Fruit fly (Drosophila melanogaster): ENCODE measurements around the gene CG10591.

The CG10591 gene

DNA sequence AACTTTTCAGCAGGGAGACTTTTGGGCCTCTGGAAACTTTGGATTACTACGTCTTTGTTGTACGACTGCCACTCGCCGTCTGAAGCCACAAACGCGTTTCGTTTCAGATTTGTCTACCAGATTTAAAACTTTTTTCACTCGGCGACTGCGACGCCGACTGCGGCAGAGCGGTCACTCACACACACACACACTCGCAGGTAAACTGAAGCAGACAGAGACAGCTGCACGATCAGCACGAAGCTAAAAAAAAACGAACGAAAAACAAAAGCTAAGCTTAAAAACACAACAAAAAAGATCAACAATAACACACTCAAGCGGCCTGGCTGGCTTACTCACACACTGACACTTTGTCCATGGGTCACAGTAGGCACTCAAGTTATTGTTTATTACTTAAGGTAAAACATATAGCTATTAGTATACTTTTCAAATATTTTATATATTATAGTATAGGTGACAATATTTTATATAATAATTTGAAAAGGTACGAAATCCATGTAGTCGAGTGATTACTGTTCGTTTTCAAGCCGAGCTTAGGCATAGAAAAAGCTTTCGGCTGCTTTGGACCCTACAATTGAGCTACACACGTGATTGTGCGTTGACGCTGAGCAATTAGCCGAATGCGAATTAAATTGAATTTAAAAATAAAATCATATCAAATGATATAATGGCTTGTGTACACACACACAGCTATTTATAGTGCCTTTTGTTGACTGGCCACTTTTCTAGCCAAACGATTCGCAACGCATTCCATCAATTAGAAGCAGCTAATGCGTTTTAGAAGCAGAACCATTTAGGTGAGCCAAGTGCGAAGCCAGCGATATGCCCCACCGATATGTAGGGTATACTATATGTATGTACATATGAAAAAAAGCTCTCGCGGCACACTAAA, 22.0 kb downstream of the CG10591 start, which contains the start of gene Msr-110 (continued):
- peak; percentile 85 for TF ChIP-seq BtbVII (GFP tag; optimal IDR thresholded peaks at IDR 0.05)
- peak; percentile 94 for TF ChIP-seq oc (tag; optimal IDR thresholded peaks at IDR 0.05)
- TF ChIP-seq CG16779 (GFP tag; IDR thresholded peaks at IDR 0.05): peak; percentile 84
- TF ChIP-seq CG14710 (tag; optimal IDR thresholded peaks at IDR 0.05): peak; percentile 70
- TF ChIP-seq lmd (GFP tag; IDR thresholded peaks at IDR 0.05): peak; percentile 93
- TF ChIP-seq Dbx (GFP tag; IDR thresholded peaks at IDR 0.05): peak; percentile 94
- TF ChIP-seq E2f1 (GFP tag; IDR thresholded peaks at IDR 0.05): peak; percentile 75
- peak; percentile 60 for TF ChIP-seq fd64A (GFP tag; optimal IDR thresholded peaks at IDR 0.05)
- TF ChIP-seq CG10209 (GFP tag; optimal IDR thresholded peaks at IDR 0.05): peak; percentile 86
- peak; percentile 84 for TF ChIP-seq bab2 (GFP tag; optimal IDR thresholded peaks at IDR 0.05)
- peak; percentile 85 for TF ChIP-seq CG7372 (GFP tag; IDR thresholded peaks at IDR 0.05)
- peak; percentile 90 for TF ChIP-seq ranshi (GFP tag; IDR thresholded peaks at IDR 0.05)
- peak in 1 of 2 experiments; percentile 55 for TF ChIP-seq Hr78 (GFP tag; optimal IDR thresholded peaks at IDR 0.05)
- peak; percentile 85 for TF ChIP-seq run (tag; optimal IDR thresholded peaks at IDR 0.05)
- peak; percentile 78; the same call in 2 of the 3 replicates for TF ChIP-seq CG14050 (GFP tag; IDR thresholded peaks at IDR 0.05)
- TF ChIP-seq CG14441 (GFP tag; IDR thresholded peaks at IDR 0.05): peak; percentile 86
- TF ChIP-seq Camta (GFP tag; optimal IDR thresholded peaks at IDR 0.05): peak; percentile 48
- peak; percentile 70 for TF ChIP-seq kah (GFP tag; optimal IDR thresholded peaks at IDR 0.05)
- TF ChIP-seq scrt (GFP tag; optimal IDR thresholded peaks at IDR 0.05): peak; percentile 80
- peak; percentile 61 for TF ChIP-seq mirr (GFP tag; optimal IDR thresholded peaks at IDR 0.05)
- TF ChIP-seq CG13894 (tag; optimal IDR thresholded peaks at IDR 0.05): peak; percentile 95
- TF ChIP-seq Dek (tag; optimal IDR thresholded peaks at IDR 0.05): peak; percentile 93
- peak; percentile 69; the same call in 2 of the 3 replicates for TF ChIP-seq CG3726 (GFP tag; IDR thresholded peaks at IDR 0.05)
- peak; percentile 52; the same call in 1 of the 2 replicates for TF ChIP-seq CG42726 (GFP tag; IDR thresholded peaks at IDR 0.05; ENCODE audit: partially characterized antibody)
- peak; percentile 82 for TF ChIP-seq CG18619 (GFP tag; optimal IDR thresholded peaks at IDR 0.05)
- TF ChIP-seq D (optimal IDR thresholded peaks at IDR 0.05): no peak
- peak; percentile 84 for TF ChIP-seq D (GFP tag; optimal IDR thresholded peaks at IDR 0.05)
- TF ChIP-seq D19A (tag; optimal IDR thresholded peaks at IDR 0.05): peak; percentile 84
- no peak for TF ChIP-seq CG8478 (optimal IDR thresholded peaks at IDR 0.05)
- peak; percentile 32 for TF ChIP-seq Sry-δ (GFP tag; optimal IDR thresholded peaks at IDR 0.05)
- TF ChIP-seq CG10565 (GFP tag; optimal IDR thresholded peaks at IDR 0.05): peak; percentile 21
- no peak for TF ChIP-seq Hr39 (optimal IDR thresholded peaks at IDR 0.05)
- TF ChIP-seq Myb (GFP tag; optimal IDR thresholded peaks at IDR 0.05): peak; percentile 56
- peak; percentile 77 for TF ChIP-seq Deaf1 (tag; optimal IDR thresholded peaks at IDR 0.05)
- TF ChIP-seq Nf-YC (tag; optimal IDR thresholded peaks at IDR 0.05): peak; percentile 86
- TF ChIP-seq ac (GFP tag; optimal IDR thresholded peaks at IDR 0.05): no peak
- TF ChIP-seq B-H1 (GFP tag; IDR thresholded peaks at IDR 0.05): peak; percentile 74; the same call in 2 of the 3 replicates
- peak; percentile 91 for TF ChIP-seq Atf6 (GFP tag; IDR thresholded peaks at IDR 0.05)
- TF ChIP-seq Fer1 (GFP tag; optimal IDR thresholded peaks at IDR 0.05): peak; percentile 90
- TF ChIP-seq sr (GFP tag; IDR thresholded peaks at IDR 0.05): peak; percentile 24; the same call in 1 of the 3 replicates
- TF ChIP-seq Doc2 (GFP tag; IDR thresholded peaks at IDR 0.05): peak; percentile 81
- TF ChIP-seq CG4328 (GFP tag; optimal IDR thresholded peaks at IDR 0.05): peak; percentile 76
- no peak for TF ChIP-seq nerfin-2 (GFP tag; IDR thresholded peaks at IDR 0.05; ENCODE audit: partially characterized antibody)
- TF ChIP-seq NC2β (GFP tag; optimal IDR thresholded peaks at IDR 0.05): no peak
- TF ChIP-seq Atf-2 (GFP tag; optimal IDR thresholded peaks at IDR 0.05): peak; percentile 59
- peak; percentile 84 for TF ChIP-seq Optix (GFP tag; IDR thresholded peaks at IDR 0.05)
- TF ChIP-seq cg (GFP tag; optimal IDR thresholded peaks at IDR 0.05): peak; percentile 69
- peak; percentile 39 for TF ChIP-seq CG8359 (GFP tag; optimal IDR thresholded peaks at IDR 0.05; ENCODE audit: borderline replicate concordance)
- TF ChIP-seq CG12071 (GFP tag; optimal IDR thresholded peaks at IDR 0.05): peak; percentile 76
